Worm (Caenorhabditis elegans) whole organism, late embryonic: ENCODE data around the gene B0228.9.
A peak's percentile ranks its signal among the peaks of the same experiment; 100 is the strongest.

Source experiments
- C38D4.7 ChIP-seq: fragments of 200-800 bp; sonication (Bioruptor generic); optimal IDR thresholded peaks from 2 replicates; lab custom pipeline; 2018; ENCODE audit warnings: mild to moderate bottlenecking, missing genetic modification characterization, moderate library complexity, missing compliant biosample characterization
- K02D7.2 ChIP-seq: sonication (generic microtip); optimal IDR thresholded peaks from 2 replicates; lab custom pipeline; 2017; ENCODE audit warnings: mild to moderate bottlenecking, missing genetic modification characterization, missing compliant biosample characterization
- K09A11.1 ChIP-seq: sonication (generic microtip); optimal IDR thresholded peaks from 2 replicates; lab custom pipeline; 2017; ENCODE audit warnings: antibody characterized with exemption, mild to moderate bottlenecking, missing genetic modification characterization, missing compliant biosample characterization; ENCODE audit not compliant: insufficient read depth
- Y22D7AL.16 ChIP-seq: sonication (generic microtip); optimal IDR thresholded peaks from 2 replicates; lab custom pipeline; 2016; ENCODE audit warnings: missing genetic modification characterization, missing compliant biosample characterization
- ceh-14 ChIP-seq: sonication (generic microtip); optimal IDR thresholded peaks from 2 replicates; lab custom pipeline; 2016; ENCODE audit warnings: missing genotype, missing genetic modification characterization, missing compliant biosample characterization
- ceh-18 ChIP-seq: sonication (generic microtip); optimal IDR thresholded peaks from 2 replicates; lab custom pipeline; 2016; ENCODE audit warnings: missing genetic modification characterization, missing compliant biosample characterization
- ceh-31 ChIP-seq: sonication (generic microtip); optimal IDR thresholded peaks from 2 replicates; lab custom pipeline; 2016; ENCODE audit warnings: missing genetic modification characterization, missing compliant biosample characterization
- ceh-48 ChIP-seq: sonication (generic microtip); optimal IDR thresholded peaks from 2 replicates; lab custom pipeline; 2016; ENCODE audit warnings: missing genetic modification characterization, inconsistent platforms, missing compliant biosample characterization
- ceh-6 ChIP-seq: fragments of 200-800 bp; sonication (Bioruptor generic); optimal IDR thresholded peaks from 2 replicates; lab custom pipeline; 2018; ENCODE audit warnings: mild to moderate bottlenecking, missing genetic modification characterization, missing compliant biosample characterization
- ceh-9 ChIP-seq: sonication (generic microtip); optimal IDR thresholded peaks from 2 replicates; lab custom pipeline; 2016; ENCODE audit warnings: mild to moderate bottlenecking, missing genetic modification characterization, inconsistent platforms, missing compliant biosample characterization
- che-1 ChIP-seq: sonication (generic microtip); optimal IDR thresholded peaks from 2 replicates; lab custom pipeline; 2016; ENCODE audit warnings: mild to moderate bottlenecking, missing genetic modification characterization, missing compliant biosample characterization
- dve-1 ChIP-seq: sonication (generic microtip); optimal IDR thresholded peaks from 2 replicates; lab custom pipeline; 2017; ENCODE audit warnings: antibody characterized with exemption, mild to moderate bottlenecking, missing genetic modification characterization, missing compliant biosample characterization
- elt-2 ChIP-seq: sonication (generic microtip); optimal IDR thresholded peaks from 2 replicates; lab custom pipeline; 2016; ENCODE audit warnings: missing genetic modification reagents, missing genetic modification characterization, missing compliant biosample characterization
- eyg-1 ChIP-seq: sonication (generic microtip); optimal IDR thresholded peaks from 2 replicates; lab custom pipeline; 2016; ENCODE audit warnings: missing genotype, missing genetic modification characterization, missing compliant biosample characterization
- fax-1 ChIP-seq: sonication (generic microtip); optimal IDR thresholded peaks from 2 replicates; lab custom pipeline; 2016; ENCODE audit warnings: missing genotype, missing genetic modification characterization, missing compliant biosample characterization
- fkh-10 ChIP-seq: fragments of 150-350 bp; optimal IDR thresholded peaks from 2 replicates; lab custom pipeline; 2014; ENCODE audit warnings: missing biosample characterization, missing genetic modification reagents, missing genetic modification characterization
- fkh-6 ChIP-seq: sonication (generic microtip); optimal IDR thresholded peaks from 2 replicates; lab custom pipeline; 2016; ENCODE audit warnings: missing genetic modification characterization, missing compliant biosample characterization
- hlh-13 ChIP-seq: fragments of 200-800 bp; sonication (Bioruptor generic); optimal IDR thresholded peaks from 2 replicates; lab custom pipeline; 2018; ENCODE audit warnings: mild to moderate bottlenecking, missing genetic modification characterization, missing compliant biosample characterization
- hlh-6 ChIP-seq: sonication (generic microtip); optimal IDR thresholded peaks from 2 replicates; lab custom pipeline; 2016; ENCODE audit warnings: missing genotype, missing genetic modification characterization, missing compliant biosample characterization
- mec-3 ChIP-seq: sonication (generic microtip); optimal IDR thresholded peaks from 2 replicates; lab custom pipeline; 2016; ENCODE audit warnings: borderline replicate concordance, missing genetic modification characterization, missing compliant biosample characterization
- nhr-232 ChIP-seq: sonication (generic microtip); optimal IDR thresholded peaks from 2 replicates; lab custom pipeline; 2016; ENCODE audit warnings: missing genetic modification characterization, missing compliant biosample characterization
- pax-1 ChIP-seq: fragments of 150-350 bp; optimal IDR thresholded peaks from 2 replicates; lab custom pipeline; 2014; ENCODE audit warnings: missing biosample characterization, missing genetic modification characterization
- pha-2 ChIP-seq: sonication (generic microtip); optimal IDR thresholded peaks from 2 replicates; lab custom pipeline; 2017; ENCODE audit warnings: mild to moderate bottlenecking, missing genetic modification characterization, missing compliant biosample characterization
- ref-2 ChIP-seq: sonication (generic microtip); optimal IDR thresholded peaks from 2 replicates; lab custom pipeline; 2016; ENCODE audit warnings: missing genetic modification characterization, missing compliant biosample characterization
- rnt-1 ChIP-seq: sonication (generic microtip); optimal IDR thresholded peaks from 2 replicates; lab custom pipeline; 2016; ENCODE audit warnings: missing genetic modification characterization, missing compliant biosample characterization
- sdc-2 ChIP-seq: sonication (generic microtip); optimal IDR thresholded peaks from 2 replicates; lab custom pipeline; 2016; ENCODE audit warnings: missing genotype, missing genetic modification characterization, missing compliant biosample characterization
- sox-2 ChIP-seq: fragments of 200-800 bp; sonication (Bioruptor generic); IDR thresholded peaks from 2 replicates; pipeline ENCODE4 v1.3.6; 2022; ENCODE audit warnings: missing genetic modification reagents, missing genetic modification characterization, missing compliant biosample characterization
- syd-9 ChIP-seq: sonication (generic microtip); optimal IDR thresholded peaks from 2 replicates; lab custom pipeline; 2016; ENCODE audit warnings: mild to moderate bottlenecking, missing genetic modification characterization, moderate library complexity, missing compliant biosample characterization
- unc-3 ChIP-seq, 2 experiments: fragments of 200-800 bp in 1 of 2; sonication (Bioruptor generic) in 1 of 2; sonication (generic microtip) in 1 of 2; conservative IDR thresholded peaks in 1 of 2; optimal IDR thresholded peaks in 1 of 2; 2 replicates each; pipeline versions ENCODE4 v1.3.6 to Lab custom; 2016 to 2022; ENCODE audit warnings: missing compliant biosample characterization in 2 of 2, missing genetic modification characterization in 2 of 2, missing genetic modification reagents in 1 of 2
- unc-42 ChIP-seq: sonication (generic microtip); optimal IDR thresholded peaks from 2 replicates; lab custom pipeline; 2016; ENCODE audit warnings: missing genotype, missing genetic modification characterization, missing compliant biosample characterization
- unc-55 ChIP-seq: sonication (generic microtip); optimal IDR thresholded peaks from 2 replicates; lab custom pipeline; 2017; ENCODE audit warnings: missing biosample characterization, missing genetic modification reagents, missing genetic modification characterization
- ztf-16 ChIP-seq: sonication (generic microtip); optimal IDR thresholded peaks from 2 replicates; lab custom pipeline; 2017; ENCODE audit warnings: missing genetic modification characterization, missing compliant biosample characterization

B0228.9 gene

ce11 chrII:7803174-7803573 lies 39.7 kb upstream of the B0228.9 start:
- TF ChIP-seq ceh-14 (tag; lab: Kevin White, UChicago) (no peak), eyg-1 (tag; lab: Kevin White, UChicago) (no peak), unc-42 (tag; lab: Kevin White, UChicago) (peak; percentile 49)

ce11 chrII:7801899-7802298 lies 38.4 kb upstream of the B0228.9 start:
- no peak for TF ChIP-seq ceh-6
- peak; percentile 53 for TF ChIP-seq rnt-1 (tag; lab: Kevin White, UChicago)
- TF ChIP-seq, all 69 proteins: peak for 1

- TF ChIP-seq ceh-48, result no peak
- peak; percentile 15 for TF ChIP-seq elt-2
- TF ChIP-seq ref-2, result no peak
Measured at ce11 chrII:7801255-7801654, 37.8 kb upstream of the B0228.9 start.

ce11 chrII:7795299-7795698 lies 31.8 kb upstream of the B0228.9 start:
- TF ChIP-seq hlh-13 (GFP tag; lab: Kevin White, UChicago), result no peak
- TF ChIP-seq unc-42 (tag; lab: Kevin White, UChicago), result peak; percentile 82

- no peak for TF ChIP-seq unc-55 (GFP tag; lab: Kevin White, UChicago)
- no peak for TF ChIP-seq rnt-1 (tag; lab: Kevin White, UChicago)
- TF ChIP-seq Y22D7AL.16 (tag; lab: Kevin White, UChicago), result no peak
- no peak for TF ChIP-seq ceh-6
- no peak for TF ChIP-seq fkh-6
- TF ChIP-seq elt-2, result no peak
- TF ChIP-seq che-1 (tag; lab: Kevin White, UChicago), result no peak
- TF ChIP-seq dve-1 (tag; lab: Kevin White, UChicago), result no peak
- TF ChIP-seq K02D7.2, result no peak
- no peak for TF ChIP-seq K09A11.1 (tag; lab: Kevin White, UChicago)
- TF ChIP-seq pax-1 (tag; lab: Kevin White, UChicago), result no peak
Measured at ce11 chrII:7794222-7794621, 30.8 kb upstream of the B0228.9 start, which contains the start of gene glr-4. glr-4 (minus strand) TSS chrII:7794322.

- TF ChIP-seq nhr-232 (no peak), hlh-6 (tag; lab: Kevin White, UChicago) (no peak), unc-3 (GFP tag; conservative IDR thresholded peaks at IDR 0.05; lab: Robert Waterston, UW) (no peak), unc-3 (tag; optimal IDR thresholded peaks at IDR 0.05; lab: Kevin White, UChicago) (no peak), fkh-10 (no peak), K02D7.2 (no peak), sdc-2 (tag; lab: Kevin White, UChicago) (no peak), C38D4.7 (GFP tag; lab: Kevin White, UChicago) (no peak), pha-2 (tag; lab: Kevin White, UChicago) (no peak), fax-1 (tag; lab: Kevin White, UChicago) (no peak), ceh-9 (no peak), ceh-18 (tag; lab: Kevin White, UChicago) (no peak), che-1 (tag; lab: Kevin White, UChicago) (no peak), syd-9 (tag; lab: Kevin White, UChicago) (no peak), unc-42 (tag; lab: Kevin White, UChicago) (no peak), sox-2 (no peak)
- TF ChIP-seq, all 69 proteins: peak for 0
Measured at ce11 chrII:7792514-7792913, 29.0 kb upstream of the B0228.9 start.

ce11 chrII:7791408-7792050 lies 28.1 kb upstream of the B0228.9 start:
- TF ChIP-seq che-1 (tag; lab: Kevin White, UChicago), result no peak
- no peak for TF ChIP-seq sdc-2 (tag; lab: Kevin White, UChicago)
- TF ChIP-seq ztf-16 (tag; lab: Kevin White, UChicago), result no peak
- no peak for TF ChIP-seq mec-3
- TF ChIP-seq fkh-10, result no peak
- no peak for TF ChIP-seq ceh-31
- no peak for TF ChIP-seq ceh-14 (tag; lab: Kevin White, UChicago)
